Worm (Caenorhabditis elegans): Measurements from ENCODE around the gene Y39G8B.10.

ce11 chrII:14018192-14018591 is 35.3 kb upstream of the Y39G8B.10 start:
- TF ChIP-seq lsy-2 (tag; optimal IDR thresholded peaks at IDR 0.05): no peak
- TF ChIP-seq snpc-4 (tag; optimal IDR thresholded peaks at IDR 0.05): no peak
- no peak for TF ChIP-seq ham-2 (GFP tag; optimal IDR thresholded peaks at IDR 0.05)
- peak; percentile 34 for TF ChIP-seq cnd-1 (tag; optimal IDR thresholded peaks at IDR 0.05)
- TF ChIP-seq hlh-1 (tag; optimal IDR thresholded peaks at IDR 0.05): no peak
- no peak for TF ChIP-seq blmp-1 (tag; optimal IDR thresholded peaks at IDR 0.05)
- TF ChIP-seq lin-13 (tag; optimal IDR thresholded peaks at IDR 0.05): peak; percentile 39
- no peak for TF ChIP-seq pha-4 (tag; optimal IDR thresholded peaks at IDR 0.05)
- TF ChIP-seq ztf-11 (tag; optimal IDR thresholded peaks at IDR 0.05): no peak
- no peak for TF ChIP-seq sem-2 (GFP tag; optimal IDR thresholded peaks at IDR 0.05)
- TF ChIP-seq ces-1 (GFP tag; optimal IDR thresholded peaks at IDR 0.05): no peak
- TF ChIP-seq nhr-237 (tag; optimal IDR thresholded peaks at IDR 0.05): no peak
- no peak for TF ChIP-seq nhr-28 (tag; optimal IDR thresholded peaks at IDR 0.05)

Data from whole organism, mixed stage, embryonic.